Worm (Caenorhabditis elegans): ENCODE measurements around the gene srh-265.

DNA sequence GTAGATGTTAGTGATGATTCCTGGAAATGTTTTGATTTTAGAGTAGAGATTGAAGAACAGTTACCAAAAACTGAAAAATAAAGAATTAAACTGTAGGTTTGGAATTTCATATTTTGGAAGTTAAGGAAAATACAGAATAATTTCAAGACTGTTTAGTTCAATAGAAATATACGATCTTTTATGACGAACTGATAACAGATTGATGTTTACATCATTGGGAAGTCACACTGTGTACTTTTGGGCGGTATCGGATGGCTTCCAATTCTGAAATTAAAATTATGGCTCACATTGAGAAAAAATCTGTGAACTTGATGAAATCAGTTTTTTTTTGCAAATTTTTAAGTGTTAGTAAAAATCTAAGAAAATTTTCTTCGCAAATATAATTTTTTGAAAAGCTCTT is 16.4 kb downstream of the srh-265 start, which contains the start of gene T26H5.8:
- TF ChIP-seq pha-4 (tag; optimal IDR thresholded peaks at IDR 0.05) (no peak), unc-55 (GFP tag; optimal IDR thresholded peaks at IDR 0.05) (no peak), ceh-24 (tag; optimal IDR thresholded peaks at IDR 0.05) (no peak), hlh-30 (tag; optimal IDR thresholded peaks at IDR 0.05; ENCODE audit: insufficient read depth) (no peak), tbx-2 (tag; optimal IDR thresholded peaks at IDR 0.05) (no peak), Y22D7AL.16 (tag; optimal IDR thresholded peaks at IDR 0.05) (no peak), fkh-10 (GFP tag; optimal IDR thresholded peaks at IDR 0.05) (no peak), hlh-15 (tag; optimal IDR thresholded peaks at IDR 0.05) (no peak), tbx-7 (tag; optimal IDR thresholded peaks at IDR 0.05) (no peak), unc-3 (GFP tag; conservative IDR thresholded peaks at IDR 0.05) (no peak), unc-3 (tag; optimal IDR thresholded peaks at IDR 0.05) (no peak), nfya-1 (tag; optimal IDR thresholded peaks at IDR 0.05) (no peak), ceh-45 (GFP tag; IDR thresholded peaks at IDR 0.05) (no peak), ttx-3 (tag; optimal IDR thresholded peaks at IDR 0.05) (no peak)

All from whole organism, late embryonic.